Fruit fly (Drosophila melanogaster) whole organism, embryonic: Measurements from ENCODE around the gene CG4914.
A peak's percentile ranks its signal among the peaks of the same experiment; 100 is the strongest.

Experiments used
- CG1602 ChIP-seq: fragments of 200-800 bp; sonication (Bioruptor generic); optimal IDR thresholded peaks from 3 replicates; lab custom pipeline; 2016; ENCODE audit warnings: missing biosample characterization, missing genetic modification characterization
- Dref ChIP-seq: fragments of 200-800 bp; sonication (Bioruptor generic); IDR thresholded peaks from 2 replicates; pipeline ENCODE4 v1.3.6; 2022; ENCODE audit warnings: missing biosample characterization, missing genetic modification characterization
- hb ChIP-seq: fragments of 200-800 bp; sonication (Bioruptor generic); IDR thresholded peaks from 3 replicates; pipeline ENCODE4 v1.3.6; 2022; ENCODE audit warnings: missing biosample characterization, missing genetic modification characterization; ENCODE audit not compliant: partially characterized antibody
- vfl ChIP-seq: fragments of 200-800 bp; sonication (Bioruptor generic); optimal IDR thresholded peaks from 2 replicates; lab custom pipeline; 2016; ENCODE audit warnings: missing biosample characterization, missing genetic modification characterization

dm6 chr3L:14659954-14660907 lies 17.7 kb downstream of the CG4914 start:
- no peak for TF ChIP-seq vfl
- 0 out of 3 replicates have a peak, but pooled peaks have one; percentile 12 for TF ChIP-seq hb (GFP tag; lab: Robert Waterston, UW)
- no peak for TF ChIP-seq CG1602 (GFP tag; lab: Kevin White, UChicago)
- no peak for TF ChIP-seq Dref (GFP tag; lab: Robert Waterston, UW)
